Fruit fly (Drosophila melanogaster) whole organism, embryonic: ENCODE measurements around the gene Nup93-1.

Experiments used
- Ada2b ChIP-seq: fragments of 200-800 bp; sonication (Bioruptor generic); IDR thresholded peaks from 2 replicates; pipeline ENCODE4 v1.3.6; 2022; ENCODE audit warnings: missing biosample characterization, missing genetic modification characterization
- Antp ChIP-seq: fragments of 200-800 bp; sonication (Bioruptor generic); optimal IDR thresholded peaks from 3 replicates; lab custom pipeline; 2016; ENCODE audit warnings: missing biosample characterization, missing genetic modification characterization
- CG11456 ChIP-seq: fragments of 200-800 bp; sonication (Bioruptor generic); IDR thresholded peaks from 3 replicates; pipeline ENCODE4 v1.3.6; 2022; ENCODE audit warnings: missing biosample characterization, missing genetic modification characterization
- CG12744 ChIP-seq: fragments of 200-800 bp; sonication (Bioruptor generic); optimal IDR thresholded peaks from 2 replicates; lab custom pipeline; 2016; ENCODE audit warnings: missing biosample characterization, missing genetic modification characterization
- CG13123 ChIP-seq: fragments of 200-800 bp; sonication (Bioruptor generic); optimal IDR thresholded peaks from 2 replicates; lab custom pipeline; 2016; ENCODE audit warnings: missing biosample characterization, missing genetic modification characterization
- CG13287 ChIP-seq: fragments of 200-800 bp; sonication (Bioruptor generic); IDR thresholded peaks from 2 replicates; pipeline ENCODE4 v1.3.6; 2022; ENCODE audit warnings: missing biosample characterization, missing genetic modification characterization; ENCODE audit not compliant: partially characterized antibody
- CG13894 ChIP-seq: fragments of 200-800 bp; sonication (Bioruptor generic); optimal IDR thresholded peaks from 3 replicates; lab custom pipeline; 2018; ENCODE audit warnings: missing biosample characterization, mild to moderate bottlenecking, missing genetic modification characterization, moderate library complexity
- CG14050 ChIP-seq: fragments of 200-800 bp; sonication (Bioruptor generic); IDR thresholded peaks from 3 replicates; pipeline ENCODE4 v1.3.6; 2022; ENCODE audit warnings: missing biosample characterization, missing genetic modification characterization
- CG14965 ChIP-seq: fragments of 200-800 bp; sonication (Bioruptor generic); optimal IDR thresholded peaks from 2 replicates; lab custom pipeline; 2016; ENCODE audit warnings: missing biosample characterization, missing genetic modification characterization, borderline replicate concordance
- CG15073 ChIP-seq: fragments of 200-800 bp; sonication (Bioruptor generic); optimal IDR thresholded peaks from 2 replicates; lab custom pipeline; 2016; ENCODE audit warnings: missing biosample characterization, missing genetic modification characterization
- CG15479 ChIP-seq: fragments of 200-800 bp; sonication (Bioruptor generic); optimal IDR thresholded peaks from 3 replicates; lab custom pipeline; 2019; ENCODE audit warnings: missing biosample characterization, mild to moderate bottlenecking, missing genetic modification characterization, moderate library complexity
- CG18262 ChIP-seq: fragments of 200-800 bp; optimal IDR thresholded peaks from 3 replicates; lab custom pipeline; 2019; ENCODE audit warnings: missing biosample characterization, mild to moderate bottlenecking, missing genetic modification characterization, moderate library complexity
- CG2199 ChIP-seq: fragments of 200-800 bp; sonication (Bioruptor generic); IDR thresholded peaks from 3 replicates; pipeline ENCODE4 v1.3.6; 2022; ENCODE audit warnings: missing biosample characterization, missing genetic modification characterization
- CG32772 ChIP-seq: fragments of 200-800 bp; sonication (Bioruptor generic); IDR thresholded peaks from 2 replicates; pipeline ENCODE4 v1.3.6; 2022; ENCODE audit warnings: missing biosample characterization, missing genetic modification characterization
- CG4328 ChIP-seq: fragments of 200-800 bp; sonication (Bioruptor generic); optimal IDR thresholded peaks from 3 replicates; lab custom pipeline; 2017; ENCODE audit warnings: missing biosample characterization, missing genetic modification reagents, missing genetic modification characterization
- CG4730 ChIP-seq: fragments of 200-800 bp; sonication (Bioruptor generic); IDR thresholded peaks from 2 replicates; pipeline ENCODE4 v1.3.6; 2022; ENCODE audit warnings: missing biosample characterization, missing genetic modification characterization
- CG6254 ChIP-seq: fragments of 200-800 bp; sonication (Bioruptor generic); optimal IDR thresholded peaks from 3 replicates; lab custom pipeline; 2017; ENCODE audit warnings: mild to moderate bottlenecking, missing biosample characterization, missing genetic modification reagents, missing genetic modification characterization
- CG6689 ChIP-seq: fragments of 200-800 bp; sonication (Bioruptor generic); IDR thresholded peaks from 2 replicates; pipeline ENCODE4 v1.3.6; 2022; ENCODE audit warnings: missing biosample characterization, missing genetic modification characterization
- CG7271 ChIP-seq: fragments of 200-800 bp; sonication (Bioruptor generic); optimal IDR thresholded peaks from 2 replicates; lab custom pipeline; 2018; ENCODE audit warnings: missing biosample characterization, mild to moderate bottlenecking, missing genetic modification characterization, moderate library complexity
- CG8478 ChIP-seq: fragments of >200 bp; optimal IDR thresholded peaks from 2 replicates; lab custom pipeline; 2018
- CG9437 ChIP-seq: fragments of 200-800 bp; sonication (Bioruptor generic); optimal IDR thresholded peaks from 2 replicates; lab custom pipeline; 2018; ENCODE audit warnings: missing biosample characterization, mild to moderate bottlenecking, missing genetic modification characterization
- CG9797 ChIP-seq: fragments of 200-800 bp; sonication (Bioruptor generic); optimal IDR thresholded peaks from 3 replicates; lab custom pipeline; 2018; ENCODE audit warnings: missing biosample characterization, mild to moderate bottlenecking, missing genetic modification characterization
- Dad ChIP-seq: fragments of 200-800 bp; sonication (Bioruptor generic); optimal IDR thresholded peaks from 3 replicates; lab custom pipeline; 2016; ENCODE audit warnings: missing biosample characterization, missing genetic modification characterization
- HLH54F ChIP-seq: fragments of 200-800 bp; sonication (Bioruptor generic); optimal IDR thresholded peaks from 3 replicates; lab custom pipeline; 2016; ENCODE audit warnings: missing biosample characterization, missing genetic modification characterization
- Hey ChIP-seq: fragments of 200-800 bp; sonication (Bioruptor generic); optimal IDR thresholded peaks from 3 replicates; lab custom pipeline; 2018; ENCODE audit warnings: missing biosample characterization, mild to moderate bottlenecking, missing genetic modification characterization
- Hmr ChIP-seq: fragments of 200-800 bp; sonication (Bioruptor generic); optimal IDR thresholded peaks from 3 replicates; lab custom pipeline; 2017; ENCODE audit warnings: mild to moderate bottlenecking, missing biosample characterization, missing genetic modification reagents, missing genetic modification characterization
- MTF-1 ChIP-seq: fragments of 200-800 bp; sonication (Bioruptor generic); optimal IDR thresholded peaks from 2 replicates; lab custom pipeline; 2018; ENCODE audit warnings: missing biosample characterization, mild to moderate bottlenecking, missing genetic modification characterization, borderline replicate concordance
- NC2α ChIP-seq: fragments of 200-800 bp; sonication (Bioruptor generic); optimal IDR thresholded peaks from 2 replicates; lab custom pipeline; 2016; ENCODE audit warnings: missing biosample characterization, missing genetic modification characterization
- Oaz ChIP-seq: fragments of 200-800 bp; sonication (Bioruptor generic); IDR thresholded peaks from 2 replicates; pipeline ENCODE4 v1.3.6; 2022; ENCODE audit warnings: missing biosample characterization, missing genetic modification characterization
- Ssrp ChIP-seq: fragments of 200-800 bp; sonication (Bioruptor generic); optimal IDR thresholded peaks from 2 replicates; lab custom pipeline; 2018; ENCODE audit warnings: missing biosample characterization, mild to moderate bottlenecking, missing genetic modification characterization, moderate library complexity
- Xrp1 ChIP-seq: fragments of 200-800 bp; sonication (Bioruptor generic); IDR thresholded peaks from 2 replicates; pipeline ENCODE4 v1.3.6; 2022; ENCODE audit warnings: missing biosample characterization, missing genetic modification characterization
- YL-1 ChIP-seq: fragments of 200-800 bp; sonication (Bioruptor generic); optimal IDR thresholded peaks from 3 replicates; lab custom pipeline; 2017; ENCODE audit warnings: missing biosample characterization, mild to moderate bottlenecking, missing genetic modification characterization
- br ChIP-seq: fragments of >200 bp; optimal IDR thresholded peaks from 2 replicates; lab custom pipeline; 2017
- crc ChIP-seq: fragments of 200-800 bp; sonication (Bioruptor generic); optimal IDR thresholded peaks from 2 replicates; lab custom pipeline; 2016; ENCODE audit warnings: missing biosample characterization, missing genetic modification characterization
- crol ChIP-seq: fragments of 200-800 bp; sonication (Bioruptor generic); IDR thresholded peaks from 2 replicates; pipeline ENCODE4 v1.3.6; 2022; ENCODE audit warnings: missing biosample characterization, missing genetic modification characterization
- crp ChIP-seq, 2 experiments: fragments of 200-800 bp; sonication (Bioruptor generic); optimal IDR thresholded peaks; 2 replicates in 1 of 2; 3 replicates in 1 of 2; lab custom pipeline; 2017; ENCODE audit warnings: missing biosample characterization in 2 of 2, missing genetic modification characterization in 2 of 2, mild to moderate bottlenecking in 1 of 2, moderate library complexity in 1 of 2
- dm ChIP-seq: fragments of 200-800 bp; sonication (Bioruptor generic); optimal IDR thresholded peaks from 3 replicates; lab custom pipeline; 2016; ENCODE audit warnings: missing biosample characterization, missing genetic modification characterization
- emc ChIP-seq: fragments of 200-800 bp; sonication (Bioruptor generic); optimal IDR thresholded peaks from 2 replicates; lab custom pipeline; 2016; ENCODE audit warnings: missing biosample characterization, missing genetic modification characterization
- eve ChIP-seq, 2 experiments: fragments of >200 bp; optimal IDR thresholded peaks; 2 replicates each; lab custom pipeline; 2017; ENCODE audit warnings: missing biosample characterization in 2 of 2, missing genetic modification characterization in 2 of 2
- fd3F ChIP-seq: fragments of 200-800 bp; sonication (Bioruptor generic); optimal IDR thresholded peaks from 2 replicates; lab custom pipeline; 2018; ENCODE audit warnings: missing biosample characterization, mild to moderate bottlenecking, missing genetic modification characterization, moderate library complexity
- fd64A ChIP-seq: fragments of 200-800 bp; sonication (Bioruptor generic); optimal IDR thresholded peaks from 3 replicates; lab custom pipeline; 2018; ENCODE audit warnings: missing biosample characterization, mild to moderate bottlenecking, missing genetic modification characterization
- grn ChIP-seq: fragments of 200-800 bp; sonication (Bioruptor generic); optimal IDR thresholded peaks from 3 replicates; lab custom pipeline; 2017; ENCODE audit warnings: missing biosample characterization, missing genetic modification characterization
- insv ChIP-seq, 2 experiments: fragments of 200-800 bp; sonication (Bioruptor generic); optimal IDR thresholded peaks; 3 replicates each; lab custom pipeline; 2016 to 2018; ENCODE audit warnings: missing biosample characterization in 2 of 2, missing genetic modification characterization in 2 of 2
- jing ChIP-seq: fragments of 200-800 bp; sonication (Bioruptor generic); optimal IDR thresholded peaks from 2 replicates; lab custom pipeline; 2018; ENCODE audit warnings: missing biosample characterization, mild to moderate bottlenecking, missing genetic modification characterization
- knrl ChIP-seq: fragments of 200-800 bp; sonication (Bioruptor generic); IDR thresholded peaks from 3 replicates; pipeline ENCODE4 v1.3.6; 2022; ENCODE audit warnings: missing biosample characterization, missing genetic modification characterization; ENCODE audit not compliant: partially characterized antibody
- lbe ChIP-seq: fragments of 200-800 bp; sonication (Bioruptor generic); optimal IDR thresholded peaks from 2 replicates; lab custom pipeline; 2016; ENCODE audit warnings: missing biosample characterization, mild to moderate bottlenecking, missing genetic modification characterization
- sim ChIP-seq: fragments of 200-800 bp; sonication (Bioruptor generic); IDR thresholded peaks from 2 replicates; pipeline ENCODE4 v1.3.6; 2022; ENCODE audit warnings: missing biosample characterization, missing genetic modification characterization
- so ChIP-seq: fragments of 200-800 bp; sonication (Bioruptor generic); IDR thresholded peaks from 3 replicates; pipeline ENCODE4 v1.3.6; 2022; ENCODE audit warnings: missing biosample characterization, missing genetic modification characterization
- ttk ChIP-seq: fragments of 200-800 bp; sonication (Bioruptor generic); IDR thresholded peaks from 2 replicates; pipeline ENCODE4 v2.1.2; 2022; ENCODE audit warnings: missing biosample characterization, missing genetic modification characterization
- twi ChIP-seq: fragments of 200-800 bp; optimal IDR thresholded peaks from 2 replicates; lab custom pipeline; 2019; ENCODE audit warnings: missing biosample characterization, mild to moderate bottlenecking, missing genetic modification characterization, moderate library complexity
- unc-4 ChIP-seq: fragments of 200-800 bp; sonication (Bioruptor generic); IDR thresholded peaks from 2 replicates; pipeline ENCODE4 v1.3.6; 2022; ENCODE audit warnings: missing biosample characterization, missing genetic modification characterization; ENCODE audit not compliant: partially characterized antibody
- wdn ChIP-seq: fragments of 200-800 bp; sonication (Bioruptor generic); IDR thresholded peaks from 2 replicates; pipeline ENCODE4 v1.3.6; 2022; ENCODE audit warnings: missing biosample characterization, missing genetic modification characterization

Nup93-1 gene

dm6 chrX:13838892-13839291 lies 16.3 kb downstream of the Nup93-1 start (continued):
- TF ChIP-seq CG15479 (GFP tag; lab: Kevin White, UChicago) (peak; percentile 38), HLH54F (GFP tag; lab: Kevin White, UChicago) (peak; percentile 56), CG12744 (GFP tag; lab: Kevin White, UChicago) (peak; percentile 71), Hey (tag; lab: Kevin White, UChicago) (no peak), fd64A (GFP tag; lab: Kevin White, UChicago) (peak; percentile 25), CG8478 (lab: Kevin White, UChicago) (no peak), crp (GFP tag; optimal IDR thresholded peaks at IDR 0.05; lab: Kevin White, UChicago) (peak in 1 of 2 experiments; percentile 15), ttk (GFP tag; lab: Robert Waterston, UW) (peak; percentile 85), CG7271 (no peak), fd3F (GFP tag; lab: Kevin White, UChicago) (peak; percentile 13), CG2199 (GFP tag; lab: Robert Waterston, UW) (no peak), insv (GFP tag; optimal IDR thresholded peaks at IDR 0.05; lab: Kevin White, UChicago) (no peak), MTF-1 (GFP tag; lab: Kevin White, UChicago) (peak; percentile 14), Ssrp (tag; lab: Kevin White, UChicago) (peak; percentile 74), CG4328 (GFP tag; lab: Kevin White, UChicago) (no peak), Oaz (GFP tag; lab: Robert Waterston, UW) (peak; percentile 56), CG15073 (GFP tag; lab: Kevin White, UChicago) (no peak), knrl (no peak), CG11456 (GFP tag; lab: Robert Waterston, UW) (peak; percentile 54; the same call in 1 of the 3 replicates), CG4730 (peak; percentile 22; the same call in 1 of the 2 replicates), CG32772 (GFP tag; lab: Robert Waterston, UW) (peak; percentile 79), wdn (GFP tag; lab: Robert Waterston, UW) (no peak), grn (GFP tag; lab: Kevin White, UChicago) (no peak), CG9437 (GFP tag; lab: Kevin White, UChicago) (peak; percentile 49), crol (GFP tag; lab: Robert Waterston, UW) (no peak), CG13123 (GFP tag; lab: Kevin White, UChicago) (peak; percentile 34), Dad (peak; percentile 48), jing (GFP tag; lab: Kevin White, UChicago) (peak; percentile 61), CG14050 (GFP tag; lab: Robert Waterston, UW) (peak; percentile 32; the same call in 2 of the 3 replicates), CG13287 (no peak), sim (GFP tag; lab: Robert Waterston, UW) (no peak), Hmr (peak; percentile 53), lbe (GFP tag; lab: Kevin White, UChicago) (peak; percentile 88), CG18262 (tag; lab: Kevin White, UChicago) (peak; percentile 62), so (GFP tag; lab: Robert Waterston, UW) (peak; percentile 73; the same call in 1 of the 3 replicates), Antp (GFP tag; lab: Kevin White, UChicago) (peak; percentile 75), twi (tag; lab: Kevin White, UChicago) (no peak), emc (GFP tag; lab: Kevin White, UChicago) (peak; percentile 60), YL-1 (GFP tag; lab: Kevin White, UChicago) (no peak), CG14965 (GFP tag; lab: Kevin White, UChicago) (peak; percentile 24), eve (GFP tag; optimal IDR thresholded peaks at IDR 0.05; lab: Kevin White, UChicago) (no peak), CG6689 (GFP tag; lab: Robert Waterston, UW) (peak; percentile 69), Ada2b (GFP tag; lab: Robert Waterston, UW) (peak; percentile 79), NC2α (peak; percentile 51), CG9797 (GFP tag; lab: Kevin White, UChicago) (no peak), Xrp1 (GFP tag; lab: Robert Waterston, UW) (peak; percentile 73), unc-4 (GFP tag; lab: Robert Waterston, UW) (no peak), CG13894 (tag; lab: Kevin White, UChicago) (no peak), crc (GFP tag; lab: Kevin White, UChicago) (peak; percentile 59), CG6254 (GFP tag; lab: Kevin White, UChicago) (peak; percentile 59), dm (GFP tag; lab: Kevin White, UChicago) (no peak), br (lab: Kevin White, UChicago) (no peak)
